Fruit fly (Drosophila melanogaster): Measurements from ENCODE around the gene CG12025.

dm6 chr3L:1900633-1901032, 35.4 kb downstream of the CG12025 start:
- no peak for TF ChIP-seq CG33017 (tag; optimal IDR thresholded peaks at IDR 0.05)
- no peak for TF ChIP-seq Crg-1 (GFP tag; optimal IDR thresholded peaks at IDR 0.05)
- no peak for TF ChIP-seq Hr96 (GFP tag; optimal IDR thresholded peaks at IDR 0.05)
- TF ChIP-seq pad (GFP tag; optimal IDR thresholded peaks at IDR 0.05): no peak
- TF ChIP-seq CG7045 (GFP tag; optimal IDR thresholded peaks at IDR 0.05): no peak
- no peak for TF ChIP-seq CG12768 (GFP tag; optimal IDR thresholded peaks at IDR 0.05)
- no peak for TF ChIP-seq bab1 (GFP tag; optimal IDR thresholded peaks at IDR 0.05)
- no peak for TF ChIP-seq tj (GFP tag; optimal IDR thresholded peaks at IDR 0.05)
